Worm (Caenorhabditis elegans) whole organism, mixed stage, embryonic: Measurements from ENCODE around the gene C06B8.3.

ENCODE experiments used
- M03D4.4 ChIP-seq: sonication (generic microtip); optimal IDR thresholded peaks from 2 replicates; lab custom pipeline; 2017; ENCODE audit warnings: mild to moderate bottlenecking, missing genetic modification characterization, missing compliant biosample characterization
- bed-3 ChIP-seq: fragments of 200-800 bp; sonication (Bioruptor generic); optimal IDR thresholded peaks from 3 replicates; lab custom pipeline; 2018; ENCODE audit warnings: mild to moderate bottlenecking, missing genetic modification characterization, moderate library complexity, missing compliant biosample characterization
- blmp-1 ChIP-seq: fragments of 150-350 bp; optimal IDR thresholded peaks from 2 replicates; lab custom pipeline; 2014; ENCODE audit warnings: missing biosample characterization, missing genetic modification characterization
- ceh-39 ChIP-seq: fragments of 150-350 bp; optimal IDR thresholded peaks from 2 replicates; lab custom pipeline; 2014; ENCODE audit warnings: missing biosample characterization, missing genetic modification characterization
- ceh-43 ChIP-seq: fragments of 200-800 bp; sonication (Bioruptor generic); optimal IDR thresholded peaks from 2 replicates; lab custom pipeline; 2018; ENCODE audit warnings: mild to moderate bottlenecking, missing genetic modification characterization, moderate library complexity, missing compliant biosample characterization
- ceh-83 ChIP-seq: fragments of 200-800 bp; sonication (Bioruptor generic); optimal IDR thresholded peaks from 2 replicates; lab custom pipeline; 2018; ENCODE audit warnings: mild to moderate bottlenecking, missing genetic modification characterization, missing compliant biosample characterization
- ces-1 ChIP-seq: fragments of 150-350 bp; optimal IDR thresholded peaks from 2 replicates; lab custom pipeline; 2014; ENCODE audit warnings: missing biosample characterization, missing genetic modification reagents, missing genetic modification characterization
- cnd-1 ChIP-seq: fragments of 200-800 bp; sonication (Bioruptor generic); optimal IDR thresholded peaks from 2 replicates; lab custom pipeline; 2018; ENCODE audit warnings: mild to moderate bottlenecking, missing genetic modification characterization, missing compliant biosample characterization
- drap-1 ChIP-seq: fragments of 200-800 bp; sonication (Bioruptor generic); optimal IDR thresholded peaks from 3 replicates; lab custom pipeline; 2018; ENCODE audit warnings: mild to moderate bottlenecking, missing genetic modification characterization, missing compliant biosample characterization
- elt-1 ChIP-seq: sonication (generic microtip); optimal IDR thresholded peaks from 2 replicates; lab custom pipeline; 2017; ENCODE audit warnings: missing genetic modification characterization, mild to moderate bottlenecking, missing compliant biosample characterization, antibody characterized with exemption, moderate library complexity, borderline replicate concordance; ENCODE audit not compliant: insufficient read depth
- elt-3 ChIP-seq: fragments of 150-350 bp; optimal IDR thresholded peaks from 2 replicates; lab custom pipeline; 2014; ENCODE audit warnings: missing biosample characterization, missing genetic modification characterization
- flh-1 ChIP-seq: fragments of 200-800 bp; sonication (Bioruptor generic); optimal IDR thresholded peaks from 2 replicates; lab custom pipeline; 2018; ENCODE audit warnings: mild to moderate bottlenecking, missing genetic modification characterization, moderate library complexity, missing compliant biosample characterization
- ham-2 ChIP-seq: fragments of 200-800 bp; sonication (Bioruptor generic); optimal IDR thresholded peaks from 2 replicates; lab custom pipeline; 2018; ENCODE audit warnings: mild to moderate bottlenecking, missing genetic modification characterization, missing compliant biosample characterization
- hlh-1 ChIP-seq: fragments of 150-350 bp; optimal IDR thresholded peaks from 2 replicates; lab custom pipeline; 2014; ENCODE audit warnings: missing biosample characterization, missing genetic modification reagents, missing genetic modification characterization
- lin-13 ChIP-seq: fragments of 150-350 bp; optimal IDR thresholded peaks from 2 replicates; lab custom pipeline; 2014; ENCODE audit warnings: missing biosample characterization, missing genetic modification characterization
- lin-32 ChIP-seq: fragments of 200-800 bp; sonication (Bioruptor generic); optimal IDR thresholded peaks from 2 replicates; lab custom pipeline; 2018; ENCODE audit warnings: mild to moderate bottlenecking, missing genetic modification characterization, missing compliant biosample characterization
- lsy-2 ChIP-seq: fragments of 150-350 bp; optimal IDR thresholded peaks from 2 replicates; lab custom pipeline; 2014; ENCODE audit warnings: missing biosample characterization, missing genetic modification characterization
- mab-5 ChIP-seq: fragments of 150-350 bp; optimal IDR thresholded peaks from 2 replicates; lab custom pipeline; 2014; ENCODE audit warnings: missing biosample characterization, missing genetic modification characterization
- mep-1 ChIP-seq: fragments of 150-350 bp; optimal IDR thresholded peaks from 2 replicates; lab custom pipeline; 2017; ENCODE audit warnings: missing biosample characterization, missing genetic modification reagents, missing genetic modification characterization, inconsistent platforms
- nhr-12 ChIP-seq: fragments of 150-350 bp; optimal IDR thresholded peaks from 2 replicates; lab custom pipeline; 2014; ENCODE audit warnings: missing biosample characterization, missing genetic modification characterization
- nhr-2 ChIP-seq: fragments of 150-350 bp; optimal IDR thresholded peaks from 2 replicates; lab custom pipeline; 2014; ENCODE audit warnings: missing biosample characterization, missing genetic modification characterization
- nhr-237 ChIP-seq: fragments of 150-350 bp; optimal IDR thresholded peaks from 2 replicates; lab custom pipeline; 2014; ENCODE audit warnings: missing biosample characterization, missing genetic modification characterization
- nhr-28 ChIP-seq: fragments of 150-350 bp; optimal IDR thresholded peaks from 2 replicates; lab custom pipeline; 2014; ENCODE audit warnings: missing biosample characterization, missing genetic modification characterization
- pha-4 ChIP-seq: fragments of 150-350 bp; optimal IDR thresholded peaks from 2 replicates; lab custom pipeline; 2018; ENCODE audit warnings: missing biosample characterization, missing genetic modification reagents, missing genetic modification characterization
- sem-2 ChIP-seq: fragments of 200-800 bp; sonication (Bioruptor generic); optimal IDR thresholded peaks from 2 replicates; lab custom pipeline; 2018; ENCODE audit warnings: mild to moderate bottlenecking, missing genetic modification characterization, missing compliant biosample characterization
- snpc-4 ChIP-seq: fragments of 150-350 bp; optimal IDR thresholded peaks from 2 replicates; lab custom pipeline; 2014; ENCODE audit warnings: missing biosample characterization, missing genetic modification characterization
- sptf-1 ChIP-seq: sonication (generic microtip); optimal IDR thresholded peaks from 2 replicates; lab custom pipeline; 2017; ENCODE audit warnings: mild to moderate bottlenecking, missing genetic modification characterization, moderate library complexity, missing compliant biosample characterization
- unc-120 ChIP-seq: sonication (generic microtip); optimal IDR thresholded peaks from 2 replicates; lab custom pipeline; 2017; ENCODE audit warnings: missing genetic modification characterization, missing compliant biosample characterization; ENCODE audit not compliant: poor library complexity, severe bottlenecking
- unc-62 ChIP-seq: fragments of 150-350 bp; optimal IDR thresholded peaks from 2 replicates; lab custom pipeline; 2014; ENCODE audit warnings: missing biosample characterization, missing genetic modification reagents, missing genetic modification characterization
- zip-8 ChIP-seq: fragments of 150-350 bp; optimal IDR thresholded peaks from 2 replicates; lab custom pipeline; 2014; ENCODE audit warnings: missing biosample characterization, missing genetic modification characterization
- ztf-11 ChIP-seq: fragments of 150-350 bp; optimal IDR thresholded peaks from 2 replicates; lab custom pipeline; 2014; ENCODE audit warnings: missing biosample characterization, missing genetic modification characterization

The C06B8.3 gene

DNA sequence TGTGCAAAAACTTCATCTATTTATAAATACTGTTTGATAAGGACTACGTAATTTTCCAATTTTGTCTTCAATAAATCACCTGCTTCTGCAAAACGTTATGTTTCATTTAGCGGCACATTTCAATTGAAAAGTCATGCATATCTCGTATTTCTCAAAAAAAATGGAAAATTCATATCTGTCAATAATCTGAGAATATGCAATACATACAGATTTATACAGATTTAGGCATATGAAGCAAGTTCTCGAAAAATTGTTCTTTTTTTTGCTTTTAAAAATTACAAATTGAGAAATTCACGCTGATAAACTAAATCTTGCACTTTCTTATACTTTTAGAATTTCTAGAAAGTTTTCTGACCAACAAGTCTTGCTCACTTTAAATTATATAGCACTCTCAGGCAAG, 40.2 kb downstream of the C06B8.3 start, which contains the start of gene T26H5.11:
Gene T26H5.11, minus strand, starts transcription at position 101 of the 400 bp plus-strand sequence.
- TF ChIP-seq sptf-1 (no peak), ceh-83 (GFP tag; lab: Kevin White, UChicago) (no peak), ztf-11 (no peak), unc-62 (GFP tag; lab: Kevin White, UChicago) (no peak), drap-1 (GFP tag; lab: Kevin White, UChicago) (no peak), elt-3 (tag; lab: Kevin White, UChicago) (no peak), ham-2 (GFP tag; lab: Kevin White, UChicago) (no peak), elt-1 (no peak), blmp-1 (no peak), nhr-12 (no peak), lsy-2 (no peak), pha-4 (tag; lab: Kevin White, UChicago) (no peak), snpc-4 (no peak), sem-2 (GFP tag; lab: Kevin White, UChicago) (no peak), hlh-1 (tag; lab: Kevin White, UChicago) (no peak), unc-120 (tag; lab: Kevin White, UChicago) (no peak), nhr-28 (tag; lab: Kevin White, UChicago) (no peak), bed-3 (GFP tag; lab: Kevin White, UChicago) (no peak), zip-8 (tag; lab: Kevin White, UChicago) (no peak), ceh-39 (tag; lab: Kevin White, UChicago) (no peak)

DNA sequence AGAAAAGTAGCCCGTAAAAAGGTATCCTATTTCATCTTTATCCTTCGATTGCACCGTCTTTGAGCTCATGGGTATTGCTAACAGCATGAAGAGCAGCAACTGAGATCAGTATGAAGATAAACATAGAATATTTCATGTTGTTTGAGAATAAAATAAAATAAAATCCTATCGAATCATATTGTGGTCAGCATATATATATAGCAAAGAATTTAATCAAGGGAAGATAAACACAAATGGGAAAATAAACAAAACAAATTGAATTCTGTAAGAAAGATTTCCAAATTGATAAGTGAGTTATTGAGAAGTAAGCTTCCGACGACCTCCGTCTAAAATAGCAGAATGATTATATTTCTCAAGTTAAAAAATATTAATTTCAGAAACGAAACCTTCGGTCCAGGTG, 40.7 kb downstream of the C06B8.3 start, which contains the start of gene T26H5.10:
Gene T26H5.10, minus strand, starts transcription at position 101 of the 400 bp plus-strand sequence.
- no peak for TF ChIP-seq cnd-1 (tag; lab: Kevin White, UChicago)
- TF ChIP-seq blmp-1: no peak
- TF ChIP-seq ceh-39 (tag; lab: Kevin White, UChicago): no peak
- no peak for TF ChIP-seq unc-120 (tag; lab: Kevin White, UChicago)
- no peak for TF ChIP-seq ceh-83 (GFP tag; lab: Kevin White, UChicago)
- no peak for TF ChIP-seq snpc-4

DNA sequence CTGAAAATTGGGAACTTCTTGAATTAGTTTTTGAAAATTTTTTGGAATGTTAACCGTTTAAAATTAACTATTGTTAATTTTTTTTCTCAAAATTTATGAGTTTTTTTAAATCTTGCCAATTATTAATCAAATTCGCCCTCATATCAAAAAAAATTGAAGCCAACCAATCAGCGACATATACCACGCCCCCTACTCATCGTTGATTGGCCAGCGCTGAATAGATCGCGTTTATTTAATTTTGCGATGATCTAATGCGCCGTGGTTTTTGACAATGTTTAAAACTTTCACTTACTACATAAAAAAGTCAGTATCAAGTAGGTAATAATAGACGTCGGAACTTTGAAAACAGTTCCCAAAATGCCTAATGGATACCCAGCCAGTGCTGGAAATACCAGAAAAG, 42.1 kb downstream of the C06B8.3 start:
- no peak for TF ChIP-seq elt-1
- no peak for TF ChIP-seq M03D4.4 (tag; lab: Kevin White, UChicago)
- no peak for TF ChIP-seq lin-32 (GFP tag; lab: Kevin White, UChicago)
- no peak for TF ChIP-seq ceh-43 (GFP tag; lab: Kevin White, UChicago)
- TF ChIP-seq flh-1 (GFP tag; lab: Kevin White, UChicago): no peak
- no peak for TF ChIP-seq nhr-2 (tag; lab: Kevin White, UChicago)
- no peak for TF ChIP-seq unc-120 (tag; lab: Kevin White, UChicago)

ce11 chrV:15436133-15436532, 48.3 kb downstream of the C06B8.3 start:
- TF ChIP-seq mab-5 (tag; lab: Kevin White, UChicago) (no peak), zip-8 (tag; lab: Kevin White, UChicago) (no peak), mep-1 (tag; lab: Kevin White, UChicago) (no peak), ces-1 (GFP tag; lab: Kevin White, UChicago) (no peak), sem-2 (GFP tag; lab: Kevin White, UChicago) (no peak), hlh-1 (tag; lab: Kevin White, UChicago) (no peak), ham-2 (GFP tag; lab: Kevin White, UChicago) (no peak), bed-3 (GFP tag; lab: Kevin White, UChicago) (no peak), lin-13 (tag; lab: Kevin White, UChicago) (no peak), ceh-39 (tag; lab: Kevin White, UChicago) (no peak)

- TF ChIP-seq unc-62 (GFP tag; lab: Kevin White, UChicago) (no peak), bed-3 (GFP tag; lab: Kevin White, UChicago) (no peak), ztf-11 (no peak), nhr-237 (no peak), flh-1 (GFP tag; lab: Kevin White, UChicago) (no peak)
These were observed 49.8 kb downstream of the C06B8.3 start for ce11 chrV:15434647-15435046.
